Worm (Caenorhabditis elegans) whole organism, young adult: ENCODE measurements around the gene Y116A8A.150.

ENCODE experiments used
- F22D6.2 ChIP-seq: sonication (generic microtip); optimal IDR thresholded peaks from 2 replicates; lab custom pipeline; 2016; ENCODE audit warnings: mild to moderate bottlenecking, missing genetic modification characterization, missing compliant biosample characterization
- F23B12.7 ChIP-seq: sonication (generic microtip); optimal IDR thresholded peaks from 2 replicates; lab custom pipeline; 2017; ENCODE audit warnings: missing genetic modification characterization, mild to moderate bottlenecking, missing compliant biosample characterization, antibody characterized with exemption, moderate library complexity; ENCODE audit not compliant: insufficient read depth
- F33H1.4 ChIP-seq: fragments of 200-800 bp; sonication (Bioruptor generic); IDR thresholded peaks from 2 replicates; pipeline ENCODE4 v1.3.6; 2022; ENCODE audit warnings: missing genetic modification reagents, missing genetic modification characterization, missing compliant biosample characterization
- F37B4.10 ChIP-seq: fragments of 200-800 bp; sonication (Bioruptor generic); IDR thresholded peaks from 2 replicates; pipeline ENCODE4 v1.3.6; 2022; ENCODE audit warnings: missing genetic modification characterization, missing compliant biosample characterization
- F52B5.7 ChIP-seq: sonication (generic microtip); optimal IDR thresholded peaks from 2 replicates; lab custom pipeline; 2016; ENCODE audit warnings: mild to moderate bottlenecking, missing genetic modification characterization, missing compliant biosample characterization
- F55B11.4 ChIP-seq: sonication (generic microtip); optimal IDR thresholded peaks from 2 replicates; lab custom pipeline; 2016; ENCODE audit warnings: missing compliant biosample characterization, missing genetic modification characterization, borderline replicate concordance; ENCODE audit not compliant: insufficient read depth
- K11D2.4 ChIP-seq: fragments of 200-800 bp; sonication (Bioruptor generic); IDR thresholded peaks from 2 replicates; pipeline ENCODE4 v1.3.6; 2022; ENCODE audit warnings: missing genetic modification reagents, missing genetic modification characterization, missing compliant biosample characterization
- T07F8.4 ChIP-seq: sonication (generic microtip); optimal IDR thresholded peaks from 2 replicates; lab custom pipeline; 2016; ENCODE audit warnings: mild to moderate bottlenecking, missing genetic modification characterization, moderate library complexity, missing compliant biosample characterization
- Y53F4B.3 ChIP-seq: fragments of 200-800 bp; sonication (Bioruptor generic); IDR thresholded peaks from 2 replicates; pipeline ENCODE4 v1.3.6; 2022; ENCODE audit warnings: missing genetic modification reagents, missing genetic modification characterization, missing compliant biosample characterization
- Y53G8AR.9 ChIP-seq: fragments of 200-800 bp; sonication (Bioruptor generic); conservative IDR thresholded peaks from 2 replicates; pipeline ENCODE4 v1.3.6; 2022; ENCODE audit warnings: missing genetic modification reagents, missing genetic modification characterization, missing compliant biosample characterization
- Y67H2A.10 ChIP-seq: fragments of 200-800 bp; sonication (Bioruptor generic); conservative IDR thresholded peaks from 2 replicates; pipeline ENCODE4 v1.3.6; 2022; ENCODE audit warnings: missing genetic modification reagents, missing genetic modification characterization, missing compliant biosample characterization
- akir-1 ChIP-seq: fragments of 200-800 bp; sonication (Bioruptor generic); optimal IDR thresholded peaks from 2 replicates; lab custom pipeline; 2018; ENCODE audit warnings: mild to moderate bottlenecking, missing genetic modification characterization, moderate library complexity, missing compliant biosample characterization
- bed-1 ChIP-seq: fragments of 200-800 bp; sonication (Bioruptor generic); IDR thresholded peaks from 2 replicates; pipeline ENCODE4 v1.3.6; 2022; ENCODE audit warnings: missing genetic modification reagents, missing genetic modification characterization, missing compliant biosample characterization
- bed-2 ChIP-seq: fragments of 200-800 bp; sonication (Bioruptor generic); IDR thresholded peaks from 2 replicates; pipeline ENCODE4 v1.3.6; 2022; ENCODE audit warnings: missing genetic modification reagents, missing genetic modification characterization, missing compliant biosample characterization
- ccch-3 ChIP-seq: fragments of 200-800 bp; sonication (Bioruptor generic); optimal IDR thresholded peaks from 2 replicates; lab custom pipeline; 2018; ENCODE audit warnings: mild to moderate bottlenecking, missing genetic modification characterization, missing compliant biosample characterization
- cebp-1 ChIP-seq, 2 experiments: fragments of 200-800 bp in 1 of 2; sonication (Bioruptor generic) in 1 of 2; sonication (generic microtip) in 1 of 2; IDR thresholded peaks in 1 of 2; optimal IDR thresholded peaks in 1 of 2; 2 replicates each; pipeline versions ENCODE4 v1.3.6 to Lab custom; 2017 to 2022; ENCODE audit warnings: missing compliant biosample characterization in 2 of 2, missing genetic modification characterization in 2 of 2, mild to moderate bottlenecking in 1 of 2, missing genetic modification reagents in 1 of 2, moderate library complexity in 1 of 2
- ceh-100 ChIP-seq: fragments of 200-800 bp; sonication (Bioruptor generic); IDR thresholded peaks from 2 replicates; pipeline ENCODE4 v1.3.6; 2022; ENCODE audit warnings: missing genetic modification reagents, missing genetic modification characterization, missing compliant biosample characterization
- ceh-40 ChIP-seq: fragments of 200-800 bp; sonication (Bioruptor generic); IDR thresholded peaks from 2 replicates; pipeline ENCODE4 v1.3.6; 2022; ENCODE audit warnings: missing genetic modification characterization, missing compliant biosample characterization
- dox-1 ChIP-seq: fragments of 200-800 bp; sonication (Bioruptor generic); IDR thresholded peaks from 2 replicates; pipeline ENCODE4 v1.3.6; 2022; ENCODE audit warnings: missing genetic modification reagents, missing genetic modification characterization, missing compliant biosample characterization
- egl-18 ChIP-seq: fragments of 200-800 bp; sonication (Bioruptor generic); IDR thresholded peaks from 2 replicates; pipeline ENCODE4 v1.3.6; 2022; ENCODE audit warnings: missing genetic modification reagents, missing genetic modification characterization, missing compliant biosample characterization
- egrh-3 ChIP-seq: fragments of 200-800 bp; sonication (Bioruptor generic); IDR thresholded peaks from 2 replicates; pipeline ENCODE4 v1.3.6; 2022; ENCODE audit warnings: missing genetic modification reagents, missing genetic modification characterization, missing compliant biosample characterization
- ekl-4 ChIP-seq: fragments of 200-800 bp; sonication (Bioruptor generic); IDR thresholded peaks from 2 replicates; pipeline ENCODE4 v1.3.6; 2022; ENCODE audit warnings: missing genetic modification reagents, missing genetic modification characterization, missing compliant biosample characterization
- ets-4 ChIP-seq: fragments of 200-800 bp; sonication (Bioruptor generic); optimal IDR thresholded peaks from 2 replicates; lab custom pipeline; 2018; ENCODE audit warnings: mild to moderate bottlenecking, missing genetic modification characterization, missing compliant biosample characterization
- gei-17 ChIP-seq: fragments of 200-800 bp; sonication (Bioruptor generic); optimal IDR thresholded peaks from 2 replicates; lab custom pipeline; 2018; ENCODE audit warnings: mild to moderate bottlenecking, missing genetic modification characterization, missing compliant biosample characterization
- lag-1 ChIP-seq: fragments of 200-800 bp; sonication (Bioruptor generic); IDR thresholded peaks from 2 replicates; pipeline ENCODE4 v1.3.6; 2022; ENCODE audit warnings: missing genetic modification reagents, missing genetic modification characterization, missing compliant biosample characterization
- let-607 ChIP-seq, 2 experiments: fragments of 200-800 bp in 1 of 2; sonication (Bioruptor generic) in 1 of 2; sonication (generic microtip) in 1 of 2; optimal IDR thresholded peaks; 2 replicates each; lab custom pipeline; 2016 to 2018; ENCODE audit warnings: mild to moderate bottlenecking in 2 of 2, missing compliant biosample characterization in 2 of 2, missing genetic modification characterization in 2 of 2, moderate library complexity in 2 of 2, missing genotype in 1 of 2
- lir-1 ChIP-seq: fragments of 200-800 bp; sonication (Bioruptor generic); conservative IDR thresholded peaks from 2 replicates; pipeline ENCODE4 v1.3.6; 2022; ENCODE audit warnings: missing genetic modification reagents, missing genetic modification characterization, missing compliant biosample characterization
- lsl-1 ChIP-seq: fragments of 200-800 bp; sonication (Bioruptor generic); optimal IDR thresholded peaks from 2 replicates; lab custom pipeline; 2018; ENCODE audit warnings: mild to moderate bottlenecking, missing genetic modification characterization, moderate library complexity, missing compliant biosample characterization
- lsy-27 ChIP-seq: sonication (generic microtip); optimal IDR thresholded peaks from 2 replicates; lab custom pipeline; 2017; ENCODE audit warnings: missing genetic modification characterization, mild to moderate bottlenecking, missing compliant biosample characterization, antibody characterized with exemption, missing genotype, borderline replicate concordance; ENCODE audit not compliant: insufficient read depth
- madf-10 ChIP-seq: sonication (generic microtip); optimal IDR thresholded peaks from 2 replicates; lab custom pipeline; 2016; ENCODE audit warnings: mild to moderate bottlenecking, missing genetic modification characterization, missing compliant biosample characterization
- mel-28 ChIP-seq: sonication (generic microtip); optimal IDR thresholded peaks from 2 replicates; lab custom pipeline; 2016; ENCODE audit warnings: borderline replicate concordance, mild to moderate bottlenecking, missing genetic modification characterization, missing compliant biosample characterization
- nfya-1 ChIP-seq: sonication (generic microtip); optimal IDR thresholded peaks from 2 replicates; lab custom pipeline; 2017; ENCODE audit warnings: antibody characterized with exemption, missing compliant biosample characterization, missing genetic modification characterization, borderline replicate concordance; ENCODE audit not compliant: insufficient read depth
- nhr-179 ChIP-seq: sonication (generic microtip); optimal IDR thresholded peaks from 2 replicates; lab custom pipeline; 2016; ENCODE audit warnings: mild to moderate bottlenecking, missing genetic modification characterization, missing compliant biosample characterization
- nhr-27 ChIP-seq: fragments of 200-800 bp; sonication (Bioruptor generic); optimal IDR thresholded peaks from 2 replicates; lab custom pipeline; 2018; ENCODE audit warnings: mild to moderate bottlenecking, missing genetic modification characterization, moderate library complexity, missing compliant biosample characterization
- nhr-90 ChIP-seq: sonication (generic microtip); optimal IDR thresholded peaks from 2 replicates; lab custom pipeline; 2016; ENCODE audit warnings: missing genotype, mild to moderate bottlenecking, missing genetic modification characterization, missing compliant biosample characterization
- rec-8 ChIP-seq, 2 experiments: sonication (generic microtip); optimal IDR thresholded peaks; 2 replicates each; lab custom pipeline; 2016; ENCODE audit warnings: mild to moderate bottlenecking in 2 of 2, missing genetic modification characterization in 2 of 2, missing genetic modification reagents in 2 of 2, missing genotype in 2 of 2, missing biosample characterization in 1 of 2, missing compliant biosample characterization in 1 of 2, moderate library complexity in 1 of 2
- rpc-1 ChIP-seq, 2 experiments: fragments of 150-350 bp in 1 of 2; sonication (generic microtip) in 1 of 2; optimal IDR thresholded peaks; 2 replicates each; lab custom pipeline; 2014 to 2018; ENCODE audit warnings: missing biosample characterization in 1 of 2, missing genetic modification characterization in 1 of 2, missing genetic modification reagents in 1 of 2, missing genotype in 1 of 2
- sea-2 ChIP-seq: fragments of 200-800 bp; sonication (Bioruptor generic); IDR thresholded peaks from 2 replicates; pipeline ENCODE4 v1.3.6; 2022; ENCODE audit warnings: missing genetic modification characterization, missing compliant biosample characterization
- snpc-1.3 ChIP-seq: sonication (generic microtip); optimal IDR thresholded peaks from 2 replicates; lab custom pipeline; 2017; ENCODE audit warnings: missing genetic modification characterization, mild to moderate bottlenecking, missing compliant biosample characterization, antibody characterized with exemption, moderate library complexity, missing genotype, missing genetic modification reagents; ENCODE audit not compliant: insufficient read depth
- tbp1 ChIP-seq: fragments of 200-800 bp; sonication (Bioruptor generic); optimal IDR thresholded peaks from 2 replicates; lab custom pipeline; 2018; ENCODE audit warnings: mild to moderate bottlenecking, missing genetic modification characterization, missing compliant biosample characterization
- tbx-9 ChIP-seq: sonication (generic microtip); optimal IDR thresholded peaks from 2 replicates; lab custom pipeline; 2016; ENCODE audit warnings: borderline replicate concordance, missing genetic modification characterization, inconsistent platforms, missing compliant biosample characterization
- xnd-1 ChIP-seq: sonication (generic microtip); optimal IDR thresholded peaks from 2 replicates; lab custom pipeline; 2016; ENCODE audit warnings: missing genotype, missing genetic modification reagents, missing genetic modification characterization, missing compliant biosample characterization
- zim-3 ChIP-seq: sonication (generic microtip); optimal IDR thresholded peaks from 2 replicates; lab custom pipeline; 2017; ENCODE audit warnings: mild to moderate bottlenecking, missing genetic modification characterization, moderate library complexity, missing compliant biosample characterization
- ztf-22 ChIP-seq: fragments of 200-800 bp; sonication (Bioruptor generic); optimal IDR thresholded peaks from 2 replicates; lab custom pipeline; 2018; ENCODE audit warnings: mild to moderate bottlenecking, missing genetic modification characterization, moderate library complexity, missing compliant biosample characterization
- ztf-26 ChIP-seq: sonication (generic microtip); optimal IDR thresholded peaks from 2 replicates; lab custom pipeline; 2017; ENCODE audit warnings: missing genetic modification characterization, missing compliant biosample characterization
- ztf-6 ChIP-seq: fragments of 200-800 bp; sonication (Bioruptor generic); IDR thresholded peaks from 2 replicates; pipeline ENCODE4 v1.3.6; 2022; ENCODE audit warnings: missing genetic modification reagents, missing genetic modification characterization, missing compliant biosample characterization

Gene Y116A8A.150

ce11 chrIV:16863431-16863895, 20.7 kb upstream of the Y116A8A.150 start, which contains the start of the genes mel-46 and lsy-13:
Gene mel-46 (minus strand): TSS chrIV:16863481.
Gene lsy-13 (plus strand): TSS chrIV:16863870.
- TF ChIP-seq sea-2 (GFP tag; lab: Robert Waterston, UW) = no peak
- no peak for TF ChIP-seq F37B4.10 (GFP tag; lab: Robert Waterston, UW)
- TF ChIP-seq akir-1 (GFP tag; lab: Kevin White, UChicago) = no peak
- TF ChIP-seq F22D6.2 (tag; lab: Kevin White, UChicago) = no peak
- TF ChIP-seq F33H1.4 (GFP tag; lab: Robert Waterston, UW) = no peak
- no peak for TF ChIP-seq egrh-3 (GFP tag; lab: Robert Waterston, UW)
- TF ChIP-seq nhr-90 (tag; lab: Kevin White, UChicago) = no peak
- TF ChIP-seq F23B12.7 (tag; lab: Kevin White, UChicago) = peak; percentile 42
- TF ChIP-seq ceh-100 (GFP tag; lab: Robert Waterston, UW) = peak; percentile 54; the same call in 1 of the 2 replicates
- no peak for TF ChIP-seq madf-10 (tag; lab: Kevin White, UChicago)
- no peak for TF ChIP-seq ztf-22 (GFP tag; lab: Kevin White, UChicago)
- no peak for TF ChIP-seq nhr-27 (tag; lab: Kevin White, UChicago)
- TF ChIP-seq dox-1 = peak; percentile 65
- no peak for TF ChIP-seq ets-4 (GFP tag; lab: Kevin White, UChicago)
- TF ChIP-seq let-607 (tag; optimal IDR thresholded peaks at IDR 0.05; lab: Kevin White, UChicago) = no peak
- TF ChIP-seq F52B5.7 (tag; lab: Kevin White, UChicago) = no peak
- TF ChIP-seq F55B11.4 = no peak
- no peak for TF ChIP-seq Y53F4B.3 (GFP tag; lab: Robert Waterston, UW)
- TF ChIP-seq Y53G8AR.9 (GFP tag; lab: Robert Waterston, UW) = 0 out of 2 replicates have a peak, but pooled peaks have one; percentile 29
- no peak for TF ChIP-seq gei-17 (GFP tag; lab: Kevin White, UChicago)
- no peak for TF ChIP-seq ccch-3 (GFP tag; lab: Kevin White, UChicago)
- no peak for TF ChIP-seq K11D2.4
- no peak for TF ChIP-seq zim-3
- no peak for TF ChIP-seq bed-1 (GFP tag; lab: Robert Waterston, UW)
- no peak for TF ChIP-seq Y67H2A.10 (GFP tag; lab: Robert Waterston, UW)
- TF ChIP-seq T07F8.4 (tag; lab: Kevin White, UChicago) = no peak
- TF ChIP-seq lsy-27 (tag; lab: Kevin White, UChicago) = no peak
- TF ChIP-seq ceh-40 = no peak
- no peak for TF ChIP-seq lag-1 (GFP tag; lab: Robert Waterston, UW)
- TF ChIP-seq lir-1 (GFP tag; lab: Robert Waterston, UW) = no peak
- TF ChIP-seq nhr-179 (tag; lab: Kevin White, UChicago) = no peak
- peak; percentile 38 for TF ChIP-seq lsl-1 (GFP tag; lab: Kevin White, UChicago)
- TF ChIP-seq rpc-1 (optimal IDR thresholded peaks at IDR 0.05; lab: Kevin White, UChicago) = peak; percentile 24
- TF ChIP-seq rpc-1 (tag; optimal IDR thresholded peaks at IDR 0.05; lab: Kevin White, UChicago) = no peak
- TF ChIP-seq nfya-1 (tag; lab: Kevin White, UChicago) = no peak
- peak; percentile 98 for TF ChIP-seq cebp-1 (GFP tag; IDR thresholded peaks at IDR 0.05; lab: Robert Waterston, UW)
- peak; percentile 99 for TF ChIP-seq cebp-1 (tag; optimal IDR thresholded peaks at IDR 0.05; lab: Kevin White, UChicago)
- TF ChIP-seq ztf-6 (GFP tag; lab: Robert Waterston, UW) = no peak
- no peak for TF ChIP-seq tbx-9 (tag; lab: Kevin White, UChicago)
- TF ChIP-seq tbp1 (GFP tag; lab: Kevin White, UChicago) = peak; percentile 48
- TF ChIP-seq bed-2 (GFP tag; lab: Robert Waterston, UW) = no peak
- no peak for TF ChIP-seq egl-18 (GFP tag; lab: Robert Waterston, UW)
- peak; percentile 10 for TF ChIP-seq snpc-1.3 (tag; lab: Kevin White, UChicago)
- TF ChIP-seq rec-8 (tag; optimal IDR thresholded peaks at IDR 0.05; lab: Kevin White, UChicago) = no peak
- no peak for TF ChIP-seq xnd-1
- TF ChIP-seq mel-28 = no peak
- no peak for TF ChIP-seq ztf-26
- no peak for TF ChIP-seq ekl-4 (GFP tag; lab: Robert Waterston, UW)
